Worm (Caenorhabditis elegans) whole organism, L3 larva: ENCODE data around the gene fbxc-49.

Experiments
- lin-15B ChIP-seq: fragments of 150-350 bp; optimal IDR thresholded peaks from 2 replicates; lab custom pipeline; 2014; ENCODE audit warnings: missing biosample characterization, missing genetic modification characterization
- nhr-237 ChIP-seq: fragments of 150-350 bp; optimal IDR thresholded peaks from 2 replicates; lab custom pipeline; 2014; ENCODE audit warnings: missing biosample characterization, missing genetic modification characterization
- nhr-25 ChIP-seq: sonication (generic microtip); optimal IDR thresholded peaks from 2 replicates; lab custom pipeline; 2017; ENCODE audit warnings: missing biosample characterization, missing genetic modification characterization
- nhr-43 ChIP-seq: sonication (generic microtip); optimal IDR thresholded peaks from 2 replicates; lab custom pipeline; 2016; ENCODE audit warnings: mild to moderate bottlenecking, missing genetic modification characterization, missing compliant biosample characterization; ENCODE audit not compliant: poor library complexity, severe bottlenecking
- pha-4 ChIP-seq: fragments of 150-350 bp; optimal IDR thresholded peaks from 2 replicates; lab custom pipeline; 2014; ENCODE audit warnings: missing biosample characterization, missing genetic modification reagents, missing genetic modification characterization
- unc-39 ChIP-seq: sonication (generic microtip); optimal IDR thresholded peaks from 4 replicates; lab custom pipeline; 2017; ENCODE audit warnings: missing biosample characterization, missing genetic modification characterization
- ztf-4 ChIP-seq: fragments of 150-350 bp; optimal IDR thresholded peaks from 2 replicates; lab custom pipeline; 2014; ENCODE audit warnings: missing biosample characterization, missing genetic modification characterization

DNA sequence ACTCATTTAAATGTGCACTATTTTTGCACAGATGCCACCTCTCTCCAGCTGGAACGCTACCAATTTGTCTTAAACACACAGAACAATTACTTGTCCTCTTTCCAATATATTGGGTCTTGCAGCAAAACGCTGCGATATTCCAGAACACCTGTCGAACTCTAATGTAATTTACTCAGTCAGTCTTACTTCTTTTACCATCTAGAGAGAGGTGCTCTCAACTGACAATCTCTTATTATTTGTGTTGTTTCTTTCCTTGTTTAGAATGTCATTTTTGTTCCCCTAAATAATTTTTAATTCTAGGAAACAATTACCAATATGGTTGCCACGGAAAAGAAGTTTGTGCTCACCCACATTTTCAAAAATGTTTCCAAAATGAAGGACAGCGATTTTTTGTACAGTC, 46.8 kb downstream of the fbxc-49 start, which contains the start of gene sdz-28:
- TF ChIP-seq ztf-4 (tag; lab: Kevin White, UChicago), result no peak
- TF ChIP-seq pha-4 (tag; lab: Kevin White, UChicago), result no peak
- TF ChIP-seq lin-15B (tag; lab: Kevin White, UChicago), result no peak
- no peak for TF ChIP-seq nhr-25 (tag; lab: Kevin White, UChicago)
- no peak for TF ChIP-seq unc-39 (tag; lab: Kevin White, UChicago)
- no peak for TF ChIP-seq nhr-43 (tag; lab: Kevin White, UChicago)
- no peak for TF ChIP-seq nhr-237 (tag; lab: Kevin White, UChicago)
